Worm (Caenorhabditis elegans) whole organism, midembryonic: ENCODE data around the gene pqn-62.

Experiments
- T22C8.4 ChIP-seq: fragments of 200-800 bp; sonication (Bioruptor generic); IDR thresholded peaks from 2 replicates; pipeline ENCODE4 v1.3.6; 2022; ENCODE audit warnings: missing genetic modification characterization, missing compliant biosample characterization
- cog-1 ChIP-seq: sonication (generic microtip); optimal IDR thresholded peaks from 2 replicates; lab custom pipeline; 2016; ENCODE audit warnings: missing genetic modification characterization, missing compliant biosample characterization
- ztf-23 ChIP-seq: fragments of 200-800 bp; sonication (Bioruptor generic); IDR thresholded peaks from 2 replicates; pipeline ENCODE4 v1.3.6; 2022; ENCODE audit warnings: missing genetic modification reagents, missing genetic modification characterization, missing compliant biosample characterization

DNA sequence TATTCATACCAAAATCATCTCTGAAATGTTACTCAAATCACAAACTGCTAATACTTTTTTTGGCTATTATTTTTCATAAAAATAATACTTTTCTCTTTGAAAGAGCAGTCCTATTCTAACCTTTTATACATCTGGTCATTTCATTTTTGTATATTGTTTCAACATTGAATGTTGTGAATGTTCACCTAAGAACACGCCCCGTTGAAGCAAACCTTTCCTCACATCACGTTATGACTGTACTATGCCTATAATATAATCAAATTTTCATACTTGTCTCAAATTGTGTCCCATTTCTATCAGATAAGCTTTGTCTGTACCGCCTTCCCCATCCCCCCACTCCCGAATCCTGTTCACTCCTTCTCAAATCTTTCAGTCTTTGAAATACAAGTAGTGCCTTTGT lies 22.4 kb downstream of the pqn-62 start:
- no peak for TF ChIP-seq cog-1 (tag; lab: Kevin White, UChicago)
- TF ChIP-seq ztf-23 (GFP tag; lab: Robert Waterston, UW), result no peak
- TF ChIP-seq T22C8.4 (GFP tag; lab: Robert Waterston, UW), result no peak
